Worm (Caenorhabditis elegans) whole organism, L3 larva: ENCODE measurements around the gene dyf-2.

Experiments
- aly-2 ChIP-seq: fragments of 150-350 bp; optimal IDR thresholded peaks from 2 replicates; lab custom pipeline; 2014; ENCODE audit warnings: missing biosample characterization, missing genetic modification characterization
- ama-1 ChIP-seq: fragments of 150-350 bp; optimal IDR thresholded peaks from 2 replicates; lab custom pipeline; 2018
- ceh-16 ChIP-seq: sonication (generic microtip); optimal IDR thresholded peaks from 2 replicates; lab custom pipeline; 2017; ENCODE audit warnings: missing biosample characterization, missing genetic modification characterization
- ceh-28 ChIP-seq: fragments of 150-350 bp; optimal IDR thresholded peaks from 2 replicates; lab custom pipeline; 2014; ENCODE audit warnings: missing biosample characterization, missing genetic modification reagents, missing genetic modification characterization
- ceh-82 ChIP-seq: fragments of 150-350 bp; optimal IDR thresholded peaks from 2 replicates; lab custom pipeline; 2014; ENCODE audit warnings: missing biosample characterization, missing genetic modification characterization
- ceh-9 ChIP-seq: sonication (generic microtip); optimal IDR thresholded peaks from 2 replicates; lab custom pipeline; 2018; ENCODE audit warnings: missing biosample characterization, missing genetic modification characterization
- egl-5 ChIP-seq: fragments of 150-350 bp; optimal IDR thresholded peaks from 2 replicates; lab custom pipeline; 2017; ENCODE audit warnings: missing biosample characterization, missing genetic modification reagents, missing genetic modification characterization, inconsistent platforms
- elt-2 ChIP-seq: sonication (generic microtip); optimal IDR thresholded peaks from 2 replicates; lab custom pipeline; 2016; ENCODE audit warnings: missing genetic modification reagents, mild to moderate bottlenecking, missing genetic modification characterization, missing compliant biosample characterization
- elt-3 ChIP-seq, 3 experiments: fragments of 150-350 bp in 1 of 3; sonication (generic microtip) in 2 of 3; optimal IDR thresholded peaks; 2 replicates in 2 of 3; 4 replicates in 1 of 3; lab custom pipeline; 2014 to 2017; ENCODE audit warnings: missing biosample characterization in 3 of 3, missing genetic modification characterization in 3 of 3
- eor-1 ChIP-seq, 2 experiments: fragments of 150-350 bp; optimal IDR thresholded peaks; 2 replicates each; lab custom pipeline; 2014 to 2018; ENCODE audit warnings: missing biosample characterization in 2 of 2, missing genetic modification characterization in 2 of 2
- fkh-10 ChIP-seq: sonication (generic microtip); optimal IDR thresholded peaks from 2 replicates; lab custom pipeline; 2017; ENCODE audit warnings: missing biosample characterization, missing genetic modification reagents, missing genetic modification characterization
- fkh-2 ChIP-seq: fragments of 150-350 bp; optimal IDR thresholded peaks from 2 replicates; lab custom pipeline; 2014; ENCODE audit warnings: missing biosample characterization, missing genetic modification reagents, missing genetic modification characterization
- hmg-11 ChIP-seq: sonication (generic microtip); optimal IDR thresholded peaks from 2 replicates; lab custom pipeline; 2016; ENCODE audit warnings: missing genetic modification characterization, missing compliant biosample characterization
- jun-1 ChIP-seq: fragments of 150-350 bp; optimal IDR thresholded peaks from 2 replicates; lab custom pipeline; 2014; ENCODE audit warnings: missing biosample characterization, missing genetic modification reagents, missing genetic modification characterization
- lin-15B ChIP-seq: fragments of 150-350 bp; optimal IDR thresholded peaks from 2 replicates; lab custom pipeline; 2014; ENCODE audit warnings: missing biosample characterization, missing genetic modification characterization
- lin-39 ChIP-seq: fragments of 150-350 bp; optimal IDR thresholded peaks from 2 replicates; lab custom pipeline; 2018; ENCODE audit warnings: missing biosample characterization, missing genetic modification reagents, missing genetic modification characterization
- lsy-12 ChIP-seq: sonication (generic microtip); optimal IDR thresholded peaks from 2 replicates; lab custom pipeline; 2016; ENCODE audit warnings: mild to moderate bottlenecking, missing genetic modification characterization, missing compliant biosample characterization
- mdl-1 ChIP-seq: fragments of 150-350 bp; optimal IDR thresholded peaks from 2 replicates; lab custom pipeline; 2014; ENCODE audit warnings: missing biosample characterization, missing genetic modification characterization
- mml-1 ChIP-seq: fragments of 150-350 bp; sonication (generic microtip); optimal IDR thresholded peaks from 3 replicates; lab custom pipeline; 2014; ENCODE audit warnings: missing biosample characterization, missing genetic modification characterization
- nfya-1 ChIP-seq: sonication (generic microtip); optimal IDR thresholded peaks from 2 replicates; lab custom pipeline; 2017; ENCODE audit warnings: missing genetic modification characterization, mild to moderate bottlenecking, missing compliant biosample characterization, antibody characterized with exemption, moderate library complexity; ENCODE audit not compliant: insufficient read depth
- nhr-11 ChIP-seq: fragments of 150-350 bp; optimal IDR thresholded peaks from 2 replicates; lab custom pipeline; 2014; ENCODE audit warnings: missing biosample characterization, missing genetic modification characterization
- nhr-12 ChIP-seq: fragments of 150-350 bp; optimal IDR thresholded peaks from 2 replicates; lab custom pipeline; 2014; ENCODE audit warnings: missing biosample characterization, missing genetic modification characterization
- nhr-23 ChIP-seq: fragments of 150-350 bp; optimal IDR thresholded peaks from 2 replicates; lab custom pipeline; 2014; ENCODE audit warnings: missing biosample characterization, missing genetic modification reagents, missing genetic modification characterization
- nhr-237 ChIP-seq: fragments of 150-350 bp; optimal IDR thresholded peaks from 2 replicates; lab custom pipeline; 2014; ENCODE audit warnings: missing biosample characterization, missing genetic modification characterization
- nhr-25 ChIP-seq: sonication (generic microtip); optimal IDR thresholded peaks from 2 replicates; lab custom pipeline; 2017; ENCODE audit warnings: missing biosample characterization, missing genetic modification characterization
- nhr-28 ChIP-seq: fragments of 150-350 bp; optimal IDR thresholded peaks from 2 replicates; lab custom pipeline; 2014; ENCODE audit warnings: missing biosample characterization, missing genetic modification characterization
- nhr-43 ChIP-seq: sonication (generic microtip); optimal IDR thresholded peaks from 2 replicates; lab custom pipeline; 2016; ENCODE audit warnings: mild to moderate bottlenecking, missing genetic modification characterization, missing compliant biosample characterization; ENCODE audit not compliant: poor library complexity, severe bottlenecking
- nhr-67 ChIP-seq: fragments of 150-350 bp; optimal IDR thresholded peaks from 2 replicates; lab custom pipeline; 2014; ENCODE audit warnings: missing biosample characterization, missing genetic modification characterization
- nhr-76 ChIP-seq: fragments of 150-350 bp; sonication (generic microtip); optimal IDR thresholded peaks from 5 replicates; lab custom pipeline; 2014; ENCODE audit warnings: missing biosample characterization, missing genetic modification characterization
- nhr-77 ChIP-seq: fragments of 150-350 bp; optimal IDR thresholded peaks from 2 replicates; lab custom pipeline; 2014; ENCODE audit warnings: missing biosample characterization, missing genetic modification characterization
- pha-4 ChIP-seq: fragments of 150-350 bp; optimal IDR thresholded peaks from 2 replicates; lab custom pipeline; 2014; ENCODE audit warnings: missing biosample characterization, missing genetic modification reagents, missing genetic modification characterization
- pqm-1 ChIP-seq: fragments of 150-350 bp; optimal IDR thresholded peaks from 2 replicates; lab custom pipeline; 2017; ENCODE audit warnings: missing biosample characterization, missing genetic modification characterization, inconsistent platforms
- sea-2 ChIP-seq: fragments of 150-350 bp; sonication (generic microtip); optimal IDR thresholded peaks from 4 replicates; lab custom pipeline; 2014; ENCODE audit warnings: missing biosample characterization, missing genetic modification reagents, missing genetic modification characterization
- skn-1 ChIP-seq: fragments of 150-350 bp; optimal IDR thresholded peaks from 2 replicates; lab custom pipeline; 2014; ENCODE audit warnings: missing biosample characterization, missing genetic modification characterization
- snpc-4 ChIP-seq: fragments of 150-350 bp; optimal IDR thresholded peaks from 2 replicates; lab custom pipeline; 2014; ENCODE audit warnings: missing biosample characterization, missing genetic modification characterization
- tbx-2 ChIP-seq: sonication (generic microtip); optimal IDR thresholded peaks from 2 replicates; lab custom pipeline; 2016; ENCODE audit warnings: mild to moderate bottlenecking, missing genetic modification characterization, missing compliant biosample characterization
- unc-39 ChIP-seq: sonication (generic microtip); optimal IDR thresholded peaks from 4 replicates; lab custom pipeline; 2017; ENCODE audit warnings: missing biosample characterization, missing genetic modification characterization
- unc-62 ChIP-seq: fragments of 150-350 bp; sonication (generic microtip); optimal IDR thresholded peaks from 4 replicates; lab custom pipeline; 2014; ENCODE audit warnings: missing biosample characterization, missing genetic modification reagents, missing genetic modification characterization
- ztf-11 ChIP-seq: fragments of 150-350 bp; optimal IDR thresholded peaks from 2 replicates; lab custom pipeline; 2014; ENCODE audit warnings: missing biosample characterization, missing genetic modification characterization

Gene dyf-2

ce11 chrIII:13717505-13717904 is 31.3 kb upstream of the dyf-2 start:
- TF ChIP-seq lin-15B (tag; lab: Kevin White, UChicago) = peak; percentile 27
- peak; percentile 40 for TF ChIP-seq nhr-43 (tag; lab: Kevin White, UChicago)
- peak; percentile 53 for TF ChIP-seq egl-5 (tag; lab: Kevin White, UChicago)
- peak; percentile 74 for TF ChIP-seq hmg-11
- peak; percentile 73 for TF ChIP-seq lin-39 (tag; lab: Kevin White, UChicago)
- peak; percentile 66 for TF ChIP-seq nhr-23 (tag; lab: Kevin White, UChicago)
- TF ChIP-seq fkh-2 (tag; lab: Kevin White, UChicago) = no peak
- TF ChIP-seq jun-1 (tag; lab: Kevin White, UChicago) = peak; percentile 33
- peak; percentile 26 for TF ChIP-seq lsy-12
- TF ChIP-seq nhr-25 (tag; lab: Kevin White, UChicago) = peak; percentile 93
- TF ChIP-seq nfya-1 = peak; percentile 79
- TF ChIP-seq fkh-10 (GFP tag; lab: Kevin White, UChicago) = no peak
- TF ChIP-seq pha-4 (tag; lab: Kevin White, UChicago) = peak; percentile 72
- TF ChIP-seq ama-1 (lab: Kevin White, UChicago) = peak; percentile 9
- TF ChIP-seq elt-2 (tag; lab: Kevin White, UChicago) = no peak

ce11 chrIII:13716831-13717230 is 30.6 kb upstream of the dyf-2 start:
- TF ChIP-seq nhr-23 (tag; lab: Kevin White, UChicago) = no peak
- no peak for TF ChIP-seq lsy-12
- TF ChIP-seq nhr-76 = no peak
- no peak for TF ChIP-seq pqm-1 (tag; lab: Kevin White, UChicago)
- no peak for TF ChIP-seq pha-4 (tag; lab: Kevin White, UChicago)
- TF ChIP-seq snpc-4 (tag; lab: Kevin White, UChicago) = no peak

ce11 chrIII:13716266-13716665 is 30.0 kb upstream of the dyf-2 start:
- TF ChIP-seq tbx-2 (no peak), hmg-11 (no peak), nhr-11 (peak; percentile 63), nhr-76 (no peak), skn-1 (peak; percentile 73), nhr-25 (tag; lab: Kevin White, UChicago) (peak; percentile 31)

- TF ChIP-seq egl-5 (tag; lab: Kevin White, UChicago) (no peak), sea-2 (GFP tag; lab: Kevin White, UChicago) (no peak), eor-1 (tag; optimal IDR thresholded peaks at IDR 0.05; lab: Kevin White, UChicago) (no peak), hmg-11 (no peak), unc-39 (tag; lab: Kevin White, UChicago) (no peak), mdl-1 (no peak), tbx-2 (no peak), nhr-11 (no peak), unc-62 (GFP tag; lab: Kevin White, UChicago) (no peak), nhr-76 (no peak), nhr-43 (tag; lab: Kevin White, UChicago) (no peak), fkh-10 (GFP tag; lab: Kevin White, UChicago) (no peak)
- TF ChIP-seq, all 47 proteins: peak for 0
Measured at ce11 chrIII:13714950-13715349, 28.7 kb upstream of the dyf-2 start.

ce11 chrIII:13713807-13714206 is 27.6 kb upstream of the dyf-2 start:
- no peak for TF ChIP-seq ceh-9 (tag; lab: Kevin White, UChicago)
- no peak for TF ChIP-seq lin-39 (tag; lab: Kevin White, UChicago)
- no peak for TF ChIP-seq nhr-237 (tag; lab: Kevin White, UChicago)
- TF ChIP-seq eor-1 (tag; optimal IDR thresholded peaks at IDR 0.05; lab: Kevin White, UChicago) = no peak
- TF ChIP-seq pqm-1 (tag; lab: Kevin White, UChicago) = no peak
- TF ChIP-seq nhr-12 (tag; lab: Kevin White, UChicago) = no peak
- no peak for TF ChIP-seq ama-1 (lab: Kevin White, UChicago)
- peak; percentile 16 for TF ChIP-seq nhr-25 (tag; lab: Kevin White, UChicago)

- TF ChIP-seq jun-1 (tag; lab: Kevin White, UChicago) (peak; percentile 27), nhr-67 (no peak), unc-62 (GFP tag; lab: Kevin White, UChicago) (no peak), nhr-77 (no peak), nhr-76 (no peak), fkh-2 (tag; lab: Kevin White, UChicago) (no peak), elt-3 (tag; optimal IDR thresholded peaks at IDR 0.05; lab: Kevin White, UChicago) (no peak), ama-1 (lab: Kevin White, UChicago) (no peak), ztf-11 (tag; lab: Kevin White, UChicago) (no peak), ceh-9 (tag; lab: Kevin White, UChicago) (no peak), ceh-28 (peak; percentile 12), fkh-10 (GFP tag; lab: Kevin White, UChicago) (no peak), aly-2 (tag; lab: Kevin White, UChicago) (no peak), ceh-82 (tag; lab: Kevin White, UChicago) (no peak), elt-2 (tag; lab: Kevin White, UChicago) (peak; percentile 5), tbx-2 (no peak), nhr-237 (tag; lab: Kevin White, UChicago) (no peak), ceh-16 (tag; lab: Kevin White, UChicago) (no peak), lin-15B (tag; lab: Kevin White, UChicago) (peak; percentile 4), nhr-25 (tag; lab: Kevin White, UChicago) (no peak), nhr-12 (tag; lab: Kevin White, UChicago) (no peak), nhr-28 (tag; lab: Kevin White, UChicago) (no peak), pha-4 (tag; lab: Kevin White, UChicago) (peak; percentile 44), mml-1 (tag; lab: Kevin White, UChicago) (no peak), pqm-1 (tag; lab: Kevin White, UChicago) (no peak), nhr-43 (tag; lab: Kevin White, UChicago) (no peak), sea-2 (GFP tag; lab: Kevin White, UChicago) (no peak)
Measured at ce11 chrIII:13712854-13713293, 26.6 kb upstream of the dyf-2 start.
